Worm (Caenorhabditis elegans) whole organism, L1 larva: ENCODE measurements around the gene F08F3.8.

Source experiments
- C04F5.9 ChIP-seq: sonication (generic microtip); optimal IDR thresholded peaks from 2 replicates; lab custom pipeline; 2016; ENCODE audit warnings: missing genetic modification characterization, missing compliant biosample characterization
- F16B12.6 ChIP-seq: fragments of 150-350 bp; optimal IDR thresholded peaks from 2 replicates; lab custom pipeline; 2014; ENCODE audit warnings: missing biosample characterization, missing genetic modification characterization
- aha-1 ChIP-seq: fragments of 150-350 bp; optimal IDR thresholded peaks from 2 replicates; lab custom pipeline; 2014; ENCODE audit warnings: missing biosample characterization, missing genetic modification characterization
- ama-1 ChIP-seq: fragments of 150-350 bp; optimal IDR thresholded peaks from 2 replicates; lab custom pipeline; 2014
- ceh-8 ChIP-seq: fragments of 200-800 bp; sonication (Bioruptor generic); optimal IDR thresholded peaks from 2 replicates; lab custom pipeline; 2018; ENCODE audit warnings: mild to moderate bottlenecking, missing genetic modification characterization, moderate library complexity, missing compliant biosample characterization
- ceh-82 ChIP-seq, 3 experiments: fragments of 150-350 bp in 1 of 3; sonication (generic microtip) in 2 of 3; optimal IDR thresholded peaks; 2 replicates each; lab custom pipeline; 2014 to 2017; ENCODE audit warnings: missing biosample characterization in 3 of 3, missing genetic modification characterization in 3 of 3
- ceh-90 ChIP-seq: sonication (generic microtip); optimal IDR thresholded peaks from 2 replicates; lab custom pipeline; 2016; ENCODE audit warnings: missing genetic modification characterization, missing compliant biosample characterization
- ces-1 ChIP-seq: fragments of 150-350 bp; optimal IDR thresholded peaks from 2 replicates; lab custom pipeline; 2014; ENCODE audit warnings: missing biosample characterization, missing genetic modification reagents, missing genetic modification characterization
- dpl-1 ChIP-seq, 3 experiments: fragments of 150-350 bp in 2 of 3; sonication (generic microtip) in 1 of 3; optimal IDR thresholded peaks; 2 replicates each; lab custom pipeline; 2014 to 2017; ENCODE audit warnings: missing biosample characterization in 3 of 3, missing genetic modification characterization in 3 of 3, missing genetic modification reagents in 3 of 3
- dsc-1 ChIP-seq: sonication (generic microtip); optimal IDR thresholded peaks from 2 replicates; lab custom pipeline; 2016; ENCODE audit warnings: mild to moderate bottlenecking, missing genetic modification characterization, missing compliant biosample characterization
- efl-1 ChIP-seq, 4 experiments: fragments of 150-350 bp; optimal IDR thresholded peaks in 3 of 4; peaks in 1 of 4; 1 replicate in 1 of 4; 2 replicates in 3 of 4; lab custom pipeline; 2014; ENCODE audit warnings: missing biosample characterization in 2 of 4, missing genetic modification characterization in 2 of 4, missing genetic modification reagents in 2 of 4
- efl-3 ChIP-seq: fragments of 200-800 bp; sonication (Bioruptor generic); optimal IDR thresholded peaks from 2 replicates; lab custom pipeline; 2018; ENCODE audit warnings: mild to moderate bottlenecking, missing genetic modification characterization, missing compliant biosample characterization
- egl-13 ChIP-seq: sonication (generic microtip); optimal IDR thresholded peaks from 2 replicates; lab custom pipeline; 2016; ENCODE audit warnings: missing genotype, missing genetic modification reagents, missing genetic modification characterization, missing compliant biosample characterization
- fkh-10 ChIP-seq: sonication (generic microtip); optimal IDR thresholded peaks from 2 replicates; lab custom pipeline; 2017; ENCODE audit warnings: missing biosample characterization, missing genetic modification reagents, missing genetic modification characterization
- fkh-4 ChIP-seq: sonication (generic microtip); optimal IDR thresholded peaks from 2 replicates; lab custom pipeline; 2016; ENCODE audit warnings: missing compliant biosample characterization, missing genetic modification characterization, borderline replicate concordance
- grh-1 ChIP-seq: fragments of 200-800 bp; sonication (Bioruptor generic); IDR thresholded peaks from 2 replicates; pipeline ENCODE4 v1.3.6; 2022; ENCODE audit warnings: missing genetic modification reagents, missing genetic modification characterization, missing compliant biosample characterization
- hlh-4 ChIP-seq: sonication (generic microtip); optimal IDR thresholded peaks from 2 replicates; lab custom pipeline; 2016; ENCODE audit warnings: mild to moderate bottlenecking, missing genetic modification characterization, missing compliant biosample characterization
- hpl-2 ChIP-seq: fragments of 150-350 bp; optimal IDR thresholded peaks from 2 replicates; lab custom pipeline; 2014; ENCODE audit warnings: missing biosample characterization, missing genetic modification reagents, missing genetic modification characterization
- isw-1 ChIP-seq: fragments of 200-800 bp; sonication (Bioruptor generic); IDR thresholded peaks from 2 replicates; pipeline ENCODE4 v1.3.6; 2022; ENCODE audit warnings: missing genetic modification characterization, missing compliant biosample characterization
- jun-1 ChIP-seq: fragments of 150-350 bp; optimal IDR thresholded peaks from 2 replicates; lab custom pipeline; 2014; ENCODE audit warnings: missing biosample characterization, missing genetic modification reagents, missing genetic modification characterization
- lin-14 ChIP-seq: fragments of 200-800 bp; sonication (Bioruptor generic); optimal IDR thresholded peaks from 2 replicates; lab custom pipeline; 2018; ENCODE audit warnings: mild to moderate bottlenecking, missing genetic modification characterization, moderate library complexity, missing compliant biosample characterization
- lin-15B ChIP-seq: fragments of 150-350 bp; sonication (generic microtip); optimal IDR thresholded peaks from 3 replicates; lab custom pipeline; 2014; ENCODE audit warnings: missing biosample characterization, missing genetic modification characterization
- lin-35 ChIP-seq, 2 experiments: fragments of 150-350 bp; optimal IDR thresholded peaks; 2 replicates each; lab custom pipeline; 2014; ENCODE audit warnings: missing biosample characterization in 2 of 2, missing genetic modification characterization in 2 of 2, missing genetic modification reagents in 2 of 2
- lir-3 ChIP-seq: sonication (generic microtip); optimal IDR thresholded peaks from 2 replicates; lab custom pipeline; 2016; ENCODE audit warnings: mild to moderate bottlenecking, missing genetic modification characterization, moderate library complexity, missing compliant biosample characterization; ENCODE audit not compliant: poor library complexity
- mab-9 ChIP-seq: fragments of 200-800 bp; sonication (Bioruptor generic); IDR thresholded peaks from 2 replicates; pipeline ENCODE4 v1.3.6; 2022; ENCODE audit warnings: missing genetic modification reagents, missing genetic modification characterization, missing compliant biosample characterization
- mdl-1 ChIP-seq, 2 experiments: fragments of 150-350 bp; optimal IDR thresholded peaks; 2 replicates each; lab custom pipeline; 2014 to 2017; ENCODE audit warnings: missing biosample characterization in 2 of 2, missing genetic modification characterization in 2 of 2, inconsistent platforms in 1 of 2
- nhr-11 ChIP-seq: fragments of 150-350 bp; optimal IDR thresholded peaks from 2 replicates; lab custom pipeline; 2014; ENCODE audit warnings: missing biosample characterization, missing genetic modification characterization
- nhr-19 ChIP-seq: fragments of 200-800 bp; sonication (Bioruptor generic); conservative IDR thresholded peaks from 2 replicates; pipeline ENCODE4 v1.3.6; 2022; ENCODE audit warnings: missing genetic modification characterization, missing compliant biosample characterization
- nhr-20 ChIP-seq: sonication (generic microtip); optimal IDR thresholded peaks from 2 replicates; lab custom pipeline; 2016; ENCODE audit warnings: mild to moderate bottlenecking, missing genetic modification characterization, missing compliant biosample characterization
- nhr-28 ChIP-seq: fragments of 150-350 bp; optimal IDR thresholded peaks from 2 replicates; lab custom pipeline; 2014; ENCODE audit warnings: missing biosample characterization, missing genetic modification characterization
- nhr-47 ChIP-seq: sonication (generic microtip); optimal IDR thresholded peaks from 2 replicates; lab custom pipeline; 2016; ENCODE audit warnings: mild to moderate bottlenecking, missing genetic modification characterization, moderate library complexity, missing compliant biosample characterization
- nhr-76 ChIP-seq: sonication (generic microtip); optimal IDR thresholded peaks from 2 replicates; lab custom pipeline; 2017; ENCODE audit warnings: missing biosample characterization, missing genetic modification characterization
- nhr-77 ChIP-seq: fragments of 150-350 bp; optimal IDR thresholded peaks from 2 replicates; lab custom pipeline; 2014; ENCODE audit warnings: missing biosample characterization, missing genetic modification characterization
- nhr-84 ChIP-seq: sonication (generic microtip); optimal IDR thresholded peaks from 2 replicates; lab custom pipeline; 2017; ENCODE audit warnings: missing biosample characterization, missing genetic modification characterization
- nhr-85 ChIP-seq: sonication (generic microtip); peaks from one replicate; lab custom pipeline; 2016; ENCODE audit warnings: missing genetic modification characterization, inconsistent platforms, missing compliant biosample characterization
- nhr-90 ChIP-seq: sonication (generic microtip); optimal IDR thresholded peaks from 2 replicates; lab custom pipeline; 2016; ENCODE audit warnings: mild to moderate bottlenecking, missing genetic modification characterization, missing compliant biosample characterization; ENCODE audit not compliant: poor library complexity
- pag-3 ChIP-seq: sonication (generic microtip); optimal IDR thresholded peaks from 2 replicates; lab custom pipeline; 2017; ENCODE audit warnings: missing genetic modification characterization, mild to moderate bottlenecking, missing compliant biosample characterization, antibody characterized with exemption, borderline replicate concordance; ENCODE audit not compliant: insufficient read depth
- pax-3 ChIP-seq: fragments of 200-800 bp; sonication (Bioruptor generic); optimal IDR thresholded peaks from 2 replicates; lab custom pipeline; 2018; ENCODE audit warnings: mild to moderate bottlenecking, missing genetic modification characterization, moderate library complexity, missing compliant biosample characterization
- rnt-1 ChIP-seq: sonication (generic microtip); optimal IDR thresholded peaks from 2 replicates; lab custom pipeline; 2016; ENCODE audit warnings: mild to moderate bottlenecking, missing genetic modification characterization, moderate library complexity, missing compliant biosample characterization
- skn-1 ChIP-seq: fragments of 150-350 bp; optimal IDR thresholded peaks from 2 replicates; lab custom pipeline; 2014; ENCODE audit warnings: missing biosample characterization, missing genetic modification characterization
- snpc-4 ChIP-seq: fragments of 150-350 bp; optimal IDR thresholded peaks from 2 replicates; lab custom pipeline; 2014; ENCODE audit warnings: missing biosample characterization, missing genetic modification characterization
- sox-4 ChIP-seq: sonication (generic microtip); optimal IDR thresholded peaks from 2 replicates; lab custom pipeline; 2016; ENCODE audit warnings: missing genetic modification characterization, missing compliant biosample characterization
- sptf-1 ChIP-seq: fragments of 150-350 bp; optimal IDR thresholded peaks from 2 replicates; lab custom pipeline; 2014; ENCODE audit warnings: missing biosample characterization, missing genetic modification characterization
- sup-37 ChIP-seq: fragments of 200-800 bp; sonication (Bioruptor generic); optimal IDR thresholded peaks from 2 replicates; lab custom pipeline; 2018; ENCODE audit warnings: mild to moderate bottlenecking, missing genetic modification characterization, missing compliant biosample characterization
- tbx-2 ChIP-seq: sonication (generic microtip); optimal IDR thresholded peaks from 2 replicates; lab custom pipeline; 2016; ENCODE audit warnings: missing genetic modification characterization, missing compliant biosample characterization
- unc-62 ChIP-seq: fragments of 150-350 bp; optimal IDR thresholded peaks from 2 replicates; lab custom pipeline; 2014; ENCODE audit warnings: missing biosample characterization, missing genetic modification reagents, missing genetic modification characterization
- unc-86 ChIP-seq: sonication (generic microtip); optimal IDR thresholded peaks from 2 replicates; lab custom pipeline; 2016; ENCODE audit warnings: missing genetic modification characterization, missing compliant biosample characterization
- unc-98 ChIP-seq: fragments of 200-800 bp; sonication (Bioruptor generic); IDR thresholded peaks from 2 replicates; pipeline ENCODE4 v1.3.6; 2022; ENCODE audit warnings: missing genetic modification characterization, missing compliant biosample characterization
- vab-15 ChIP-seq: sonication (generic microtip); optimal IDR thresholded peaks from 2 replicates; lab custom pipeline; 2017; ENCODE audit warnings: missing genotype, mild to moderate bottlenecking, missing genetic modification characterization, missing compliant biosample characterization
- xbp-1 ChIP-seq: sonication (generic microtip); optimal IDR thresholded peaks from 2 replicates; lab custom pipeline; 2016; ENCODE audit warnings: missing genetic modification characterization, missing compliant biosample characterization
- zag-1 ChIP-seq: fragments of 150-350 bp; optimal IDR thresholded peaks from 2 replicates; lab custom pipeline; 2014; ENCODE audit warnings: missing biosample characterization, missing genetic modification characterization
- zip-4 ChIP-seq: fragments of 200-800 bp; sonication (Bioruptor generic); optimal IDR thresholded peaks from 2 replicates; lab custom pipeline; 2018; ENCODE audit warnings: mild to moderate bottlenecking, missing genetic modification characterization, moderate library complexity, missing compliant biosample characterization
- ztf-4 ChIP-seq: fragments of 150-350 bp; optimal IDR thresholded peaks from 2 replicates; lab custom pipeline; 2014; ENCODE audit warnings: missing biosample characterization, missing genetic modification characterization

The F08F3.8 gene

DNA sequence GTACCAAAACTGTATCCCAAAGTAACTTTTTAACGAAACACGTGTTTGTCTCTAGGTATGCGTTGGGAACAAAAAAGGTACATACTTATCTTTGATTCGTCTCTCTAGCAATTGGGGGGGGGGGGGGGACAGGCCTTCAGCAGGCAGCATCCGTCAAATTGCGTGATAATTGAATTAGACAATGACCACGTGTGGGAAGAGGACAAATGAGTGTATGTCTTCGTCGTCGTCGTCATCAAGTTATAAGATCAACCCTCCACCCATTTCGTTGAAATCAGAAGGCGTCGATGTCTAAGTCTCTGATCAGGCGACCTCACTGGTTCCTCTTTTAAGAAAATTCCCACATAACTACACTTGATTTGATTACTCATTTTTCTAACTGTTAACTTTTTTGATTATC lies 21.7 kb downstream of the F08F3.8 start, which contains the start of gene F08F3.4 (continued):
- TF ChIP-seq lin-14 (GFP tag; lab: Kevin White, UChicago) (peak; percentile 85), vab-15 (tag; lab: Kevin White, UChicago) (no peak), hpl-2 (GFP tag; lab: Kevin White, UChicago) (no peak), dsc-1 (no peak), hlh-4 (tag; lab: Kevin White, UChicago) (no peak), egl-13 (tag; lab: Kevin White, UChicago) (no peak), F16B12.6 (no peak), ceh-8 (GFP tag; lab: Kevin White, UChicago) (no peak), nhr-20 (peak; percentile 73), pag-3 (tag; lab: Kevin White, UChicago) (no peak), ceh-82 (tag; optimal IDR thresholded peaks at IDR 0.05; lab: Kevin White, UChicago) (no peak), nhr-76 (tag; lab: Kevin White, UChicago) (no peak), efl-3 (GFP tag; lab: Kevin White, UChicago) (no peak), ama-1 (lab: Kevin White, UChicago) (no peak), unc-98 (GFP tag; lab: Robert Waterston, UW) (no peak), unc-62 (GFP tag; lab: Kevin White, UChicago) (no peak), unc-86 (tag; lab: Kevin White, UChicago) (no peak), C04F5.9 (tag; lab: Kevin White, UChicago) (no peak), zip-4 (GFP tag; lab: Kevin White, UChicago) (no peak), sup-37 (GFP tag; lab: Kevin White, UChicago) (no peak), xbp-1 (tag; lab: Kevin White, UChicago) (no peak), fkh-10 (GFP tag; lab: Kevin White, UChicago) (no peak), nhr-84 (tag; lab: Kevin White, UChicago) (no peak), aha-1 (tag; lab: Kevin White, UChicago) (no peak), tbx-2 (peak; percentile 45), nhr-28 (tag; lab: Kevin White, UChicago) (no peak), pax-3 (tag; lab: Kevin White, UChicago) (no peak), dpl-1 (GFP tag; optimal IDR thresholded peaks at IDR 0.05; lab: Kevin White, UChicago) (no peak), nhr-90 (tag; lab: Kevin White, UChicago) (peak; percentile 26), lir-3 (no peak), mab-9 (no peak), jun-1 (tag; lab: Kevin White, UChicago) (no peak), nhr-77 (tag; lab: Kevin White, UChicago) (no peak), ces-1 (GFP tag; lab: Kevin White, UChicago) (no peak), grh-1 (GFP tag; lab: Robert Waterston, UW) (peak; percentile 76), efl-1 (optimal IDR thresholded peaks at IDR 0.05; lab: Kevin White, UChicago) (no peak), efl-1 (GFP tag; optimal IDR thresholded peaks at IDR 0.05 in 1 of 2; lab: Kevin White, UChicago) (peak in 1 of 2 experiments; percentile 84), snpc-4 (no peak), nhr-19 (GFP tag; lab: Robert Waterston, UW) (peak; percentile 69), lin-35 (GFP tag; optimal IDR thresholded peaks at IDR 0.05; lab: Kevin White, UChicago) (peak in 1 of 2 experiments; percentile 16), zag-1 (tag; lab: Kevin White, UChicago) (no peak), lin-15B (tag; lab: Kevin White, UChicago) (no peak), ztf-4 (tag; lab: Kevin White, UChicago) (no peak), sox-4 (tag; lab: Kevin White, UChicago) (no peak), rnt-1 (tag; lab: Kevin White, UChicago) (no peak), nhr-47 (peak; percentile 3), isw-1 (GFP tag; lab: Robert Waterston, UW) (no peak), sptf-1 (tag; lab: Kevin White, UChicago) (no peak), mdl-1 (tag; optimal IDR thresholded peaks at IDR 0.05; lab: Kevin White, UChicago) (peak in 1 of 2 experiments; percentile 63), skn-1 (tag; lab: Kevin White, UChicago) (no peak), ceh-90 (tag; lab: Kevin White, UChicago) (no peak), nhr-85 (tag; lab: Kevin White, UChicago) (peak; percentile 98), fkh-4 (tag; lab: Kevin White, UChicago) (no peak), nhr-11 (tag; lab: Kevin White, UChicago) (no peak)
